Fruit fly (Drosophila melanogaster) whole organism, prepupa: Measurements from ENCODE around the gene Rsf1.
A peak's percentile ranks its signal among the peaks of the same experiment; 100 is the strongest.

Experiments
- Blimp-1 ChIP-seq: fragments of 200-800 bp; sonication (Bioruptor generic); optimal IDR thresholded peaks from 3 replicates; lab custom pipeline; 2017; ENCODE audit warnings: missing biosample characterization, missing genetic modification characterization, mild to moderate bottlenecking, moderate library complexity, missing genetic modification reagents
- CG10669 ChIP-seq: fragments of 200-800 bp; sonication (Bioruptor generic); optimal IDR thresholded peaks from 3 replicates; lab custom pipeline; 2018; ENCODE audit warnings: missing biosample characterization, mild to moderate bottlenecking, missing genetic modification characterization, moderate library complexity
- CG11294 ChIP-seq: fragments of 200-800 bp; sonication (Bioruptor generic); IDR thresholded peaks from 2 replicates; pipeline ENCODE4 v1.3.6; 2022; ENCODE audit warnings: missing biosample characterization, missing genetic modification characterization
- CG11902 ChIP-seq: fragments of 200-800 bp; sonication (Bioruptor generic); optimal IDR thresholded peaks from 3 replicates; lab custom pipeline; 2016; ENCODE audit warnings: missing biosample characterization, missing genetic modification characterization
- CG1621 ChIP-seq: fragments of 200-800 bp; sonication (Bioruptor generic); optimal IDR thresholded peaks from 3 replicates; lab custom pipeline; 2018; ENCODE audit warnings: missing biosample characterization, mild to moderate bottlenecking, missing genetic modification characterization
- CG34406 ChIP-seq: fragments of 200-800 bp; sonication (Bioruptor generic); optimal IDR thresholded peaks from 3 replicates; lab custom pipeline; 2016; ENCODE audit warnings: missing biosample characterization, missing genetic modification characterization
- CG3919 ChIP-seq: fragments of 200-800 bp; sonication (Bioruptor generic); optimal IDR thresholded peaks from 3 replicates; lab custom pipeline; 2016; ENCODE audit warnings: missing biosample characterization, missing genetic modification characterization
- CG6276 ChIP-seq: fragments of 200-800 bp; sonication (Bioruptor generic); optimal IDR thresholded peaks from 2 replicates; lab custom pipeline; 2017; ENCODE audit warnings: missing biosample characterization, mild to moderate bottlenecking, missing genetic modification characterization
- CG6792 ChIP-seq: fragments of 200-800 bp; sonication (Bioruptor generic); optimal IDR thresholded peaks from 3 replicates; lab custom pipeline; 2016; ENCODE audit warnings: missing biosample characterization, missing genetic modification characterization
- CG7368 ChIP-seq: fragments of 200-800 bp; sonication (Bioruptor generic); optimal IDR thresholded peaks from 3 replicates; lab custom pipeline; 2016; ENCODE audit warnings: missing biosample characterization, missing genetic modification characterization
- CG8319 ChIP-seq: fragments of 200-800 bp; sonication (Bioruptor generic); optimal IDR thresholded peaks from 3 replicates; lab custom pipeline; 2016; ENCODE audit warnings: missing biosample characterization, missing genetic modification characterization
- CG8632 ChIP-seq: fragments of 200-800 bp; sonication (Bioruptor generic); optimal IDR thresholded peaks from 3 replicates; lab custom pipeline; 2016; ENCODE audit warnings: missing biosample characterization, missing genetic modification characterization
- CG9139 ChIP-seq: fragments of 200-800 bp; sonication (Bioruptor generic); optimal IDR thresholded peaks from 3 replicates; lab custom pipeline; 2017; ENCODE audit warnings: missing biosample characterization, mild to moderate bottlenecking, missing genetic modification characterization
- Eip75B ChIP-seq: fragments of 200-800 bp; sonication (Bioruptor generic); optimal IDR thresholded peaks from 3 replicates; lab custom pipeline; 2016; ENCODE audit warnings: missing biosample characterization, missing genetic modification characterization
- Eip78C ChIP-seq: fragments of 200-800 bp; sonication (Bioruptor generic); peaks from one replicate; lab custom pipeline; 2016; ENCODE audit warnings: missing biosample characterization, missing genetic modification characterization
- Eip93F ChIP-seq: fragments of 200-800 bp; sonication (Bioruptor generic); optimal IDR thresholded peaks from 2 replicates; lab custom pipeline; 2016; ENCODE audit warnings: missing biosample characterization, mild to moderate bottlenecking, missing genetic modification characterization
- Ets96B ChIP-seq: fragments of 200-800 bp; optimal IDR thresholded peaks from 2 replicates; lab custom pipeline; 2019; ENCODE audit warnings: missing biosample characterization, mild to moderate bottlenecking, missing genetic modification characterization, moderate library complexity
- Hr38 ChIP-seq: sonication (Bioruptor generic); optimal IDR thresholded peaks from 2 replicates; lab custom pipeline; 2016; ENCODE audit warnings: missing biosample characterization, missing genetic modification characterization
- Hr39 ChIP-seq: fragments of 200-800 bp; sonication (Bioruptor generic); optimal IDR thresholded peaks from 2 replicates; lab custom pipeline; 2016; ENCODE audit warnings: missing biosample characterization, missing genetic modification characterization
- Hr4 ChIP-seq: fragments of 200-800 bp; sonication (Bioruptor generic); optimal IDR thresholded peaks from 3 replicates; lab custom pipeline; 2016; ENCODE audit warnings: missing biosample characterization, missing genetic modification characterization
- OdsH ChIP-seq: fragments of 200-800 bp; sonication (Bioruptor generic); optimal IDR thresholded peaks from 3 replicates; lab custom pipeline; 2016; ENCODE audit warnings: missing biosample characterization, missing genetic modification characterization
- Sox102F ChIP-seq: fragments of 200-800 bp; sonication (Bioruptor generic); optimal IDR thresholded peaks from 2 replicates; lab custom pipeline; 2016; ENCODE audit warnings: missing biosample characterization, mild to moderate bottlenecking, missing genetic modification characterization
- Sox14 ChIP-seq: fragments of 200-800 bp; sonication (Bioruptor generic); optimal IDR thresholded peaks from 3 replicates; lab custom pipeline; 2016; ENCODE audit warnings: missing biosample characterization, missing genetic modification characterization
- Sox15 ChIP-seq: fragments of 200-800 bp; sonication (Bioruptor generic); optimal IDR thresholded peaks from 3 replicates; lab custom pipeline; 2016; ENCODE audit warnings: missing biosample characterization, missing genetic modification characterization
- acj6 ChIP-seq: fragments of 200-800 bp; sonication (Bioruptor generic); optimal IDR thresholded peaks from 3 replicates; lab custom pipeline; 2016; ENCODE audit warnings: missing biosample characterization, missing genetic modification characterization
- dac ChIP-seq: fragments of 200-800 bp; sonication (Bioruptor generic); optimal IDR thresholded peaks from 2 replicates; lab custom pipeline; 2017; ENCODE audit warnings: missing biosample characterization, mild to moderate bottlenecking, missing genetic modification characterization
- dsx ChIP-seq: fragments of 200-800 bp; optimal IDR thresholded peaks from 3 replicates; lab custom pipeline; 2019; ENCODE audit warnings: missing biosample characterization, mild to moderate bottlenecking, missing genetic modification characterization, moderate library complexity; ENCODE audit not compliant: poor library complexity, severe bottlenecking
- esn ChIP-seq: fragments of 200-800 bp; sonication (Bioruptor generic); optimal IDR thresholded peaks from 2 replicates; lab custom pipeline; 2016; ENCODE audit warnings: missing biosample characterization, mild to moderate bottlenecking, missing genetic modification characterization, moderate library complexity
- fd59A ChIP-seq: fragments of 200-800 bp; sonication (Bioruptor generic); optimal IDR thresholded peaks from 2 replicates; lab custom pipeline; 2017; ENCODE audit warnings: missing biosample characterization, mild to moderate bottlenecking, missing genetic modification characterization, missing genetic modification reagents
- fkh ChIP-seq: fragments of 200-800 bp; sonication (Bioruptor generic); optimal IDR thresholded peaks from 3 replicates; lab custom pipeline; 2017; ENCODE audit warnings: missing biosample characterization, mild to moderate bottlenecking, missing genetic modification characterization, moderate library complexity
- lz ChIP-seq: fragments of 200-800 bp; sonication (Bioruptor generic); optimal IDR thresholded peaks from 3 replicates; lab custom pipeline; 2016; ENCODE audit warnings: missing biosample characterization, missing genetic modification characterization
- net ChIP-seq: fragments of 200-800 bp; sonication (Bioruptor generic); optimal IDR thresholded peaks from 3 replicates; lab custom pipeline; 2016; ENCODE audit warnings: missing biosample characterization, missing genetic modification characterization
- salr ChIP-seq, 2 experiments: fragments of 200-800 bp; sonication (Bioruptor generic); optimal IDR thresholded peaks; 3 replicates each; lab custom pipeline; 2016 to 2018; ENCODE audit warnings: missing biosample characterization in 2 of 2, missing genetic modification characterization in 2 of 2, mild to moderate bottlenecking in 1 of 2
- ss ChIP-seq, 2 experiments: fragments of 200-800 bp; sonication (Bioruptor generic); optimal IDR thresholded peaks; 2 replicates in 1 of 2; 3 replicates in 1 of 2; lab custom pipeline; 2017 to 2018; ENCODE audit warnings: mild to moderate bottlenecking in 2 of 2, missing biosample characterization in 2 of 2, missing genetic modification characterization in 2 of 2, moderate library complexity in 1 of 2

Rsf1 gene

dm6 chr2L:10265129-10265528 lies 1.8 kb upstream of the Rsf1 start, which contains the start of gene Mob3:
Gene Mob3, plus strand, starts transcription at chr2L:10265336.
- no peak for TF ChIP-seq Eip78C (GFP tag; lab: Kevin White, UChicago)
- TF ChIP-seq fkh, result peak; percentile 43
- no peak for TF ChIP-seq Blimp-1 (GFP tag; lab: Kevin White, UChicago)
- TF ChIP-seq net (GFP tag; lab: Kevin White, UChicago), result no peak
- TF ChIP-seq CG9139 (GFP tag; lab: Kevin White, UChicago), result no peak
- TF ChIP-seq lz, result no peak
- TF ChIP-seq CG3919 (GFP tag; lab: Kevin White, UChicago), result no peak
- TF ChIP-seq OdsH, result no peak
- TF ChIP-seq CG34406 (GFP tag; lab: Kevin White, UChicago), result no peak
- TF ChIP-seq Hr38 (GFP tag; lab: Kevin White, UChicago), result no peak
- no peak for TF ChIP-seq acj6 (GFP tag; lab: Kevin White, UChicago)
- no peak for TF ChIP-seq Sox14 (GFP tag; lab: Kevin White, UChicago)
- no peak for TF ChIP-seq CG11294 (GFP tag; lab: Robert Waterston, UW)
- TF ChIP-seq CG11902, result no peak
- TF ChIP-seq ss (GFP tag; optimal IDR thresholded peaks at IDR 0.05; lab: Kevin White, UChicago), result no peak
- TF ChIP-seq salr (GFP tag; optimal IDR thresholded peaks at IDR 0.05; lab: Kevin White, UChicago), result no peak
- TF ChIP-seq esn, result peak; percentile 30

- TF ChIP-seq CG1621 (tag; lab: Kevin White, UChicago) (no peak), dsx (GFP tag; lab: Kevin White, UChicago) (no peak), fkh (peak; percentile 64), CG8632 (no peak), fd59A (no peak), Eip78C (GFP tag; lab: Kevin White, UChicago) (peak; percentile 43), CG8319 (GFP tag; lab: Kevin White, UChicago) (no peak), lz (no peak), CG7368 (GFP tag; lab: Kevin White, UChicago) (no peak), Eip93F (GFP tag; lab: Kevin White, UChicago) (peak; percentile 31), Hr39 (no peak), CG11902 (no peak), acj6 (GFP tag; lab: Kevin White, UChicago) (no peak), CG6792 (GFP tag; lab: Kevin White, UChicago) (no peak), Sox15 (no peak), ss (GFP tag; optimal IDR thresholded peaks at IDR 0.05; lab: Kevin White, UChicago) (no peak), Sox102F (GFP tag; lab: Kevin White, UChicago) (no peak), Eip75B (GFP tag; lab: Kevin White, UChicago) (no peak), CG10669 (GFP tag; lab: Kevin White, UChicago) (no peak), OdsH (no peak), Hr4 (GFP tag; lab: Kevin White, UChicago) (no peak), CG6276 (no peak)
These were observed 678 bp upstream of the Rsf1 start, which contains the start of gene REPTOR-BP for dm6 chr2L:10263830-10264634. Gene REPTOR-BP, plus strand, starts transcription at chr2L:10264125.

- TF ChIP-seq Ets96B (tag; lab: Kevin White, UChicago), result no peak
- no peak for TF ChIP-seq dac (GFP tag; lab: Kevin White, UChicago)
These were observed 1.6 kb downstream of the Rsf1 start for dm6 chr2L:10261774-10262173.
